Fruit fly (Drosophila melanogaster): ENCODE measurements around the gene mRpL4.

DNA sequence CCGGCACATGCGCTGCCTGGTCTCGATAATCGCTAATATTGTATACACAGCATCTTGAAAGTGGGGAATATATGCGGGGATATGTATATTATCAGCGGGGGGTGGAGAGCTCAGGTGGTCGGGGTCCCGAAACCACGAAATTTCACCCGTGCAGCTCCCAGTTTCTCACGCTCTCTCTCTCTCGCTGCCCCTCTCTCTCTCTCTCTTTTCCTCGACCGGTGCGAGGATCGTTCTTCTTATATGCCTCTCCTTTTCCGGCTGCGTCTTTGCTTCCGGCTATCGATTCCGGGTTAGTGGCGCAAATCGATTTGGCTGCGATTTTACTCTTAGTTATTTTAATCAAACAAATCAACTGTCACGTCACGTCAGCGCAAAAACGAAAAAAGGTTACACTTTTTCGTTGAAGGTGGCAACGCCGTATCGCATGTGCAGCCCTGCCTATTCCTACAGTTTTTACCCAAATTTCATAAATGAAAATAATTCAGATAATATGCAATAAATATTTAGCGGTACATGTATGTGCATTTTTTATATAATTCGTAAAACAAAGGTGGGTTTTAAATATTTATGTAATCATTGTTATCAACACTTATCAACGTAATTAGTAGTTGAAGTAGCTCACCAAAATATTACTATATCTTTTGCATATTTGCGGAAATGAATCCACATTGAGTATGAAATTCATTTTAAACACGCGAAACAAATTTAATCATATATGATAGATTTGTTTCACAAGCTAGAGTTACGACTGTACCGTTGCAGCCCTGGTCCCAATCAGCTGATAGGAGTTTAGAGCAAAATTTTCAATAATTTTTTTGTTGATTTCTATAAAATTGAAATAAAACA, 29.2 kb downstream of the mRpL4 start, which contains the start of the genes heix and CG17328:
- TF ChIP-seq Ets96B (tag; optimal IDR thresholded peaks at IDR 0.05), result peak; percentile 61
- TF ChIP-seq OdsH (GFP tag; optimal IDR thresholded peaks at IDR 0.05), result peak; percentile 77
- no peak for TF ChIP-seq Smox (GFP tag; optimal IDR thresholded peaks at IDR 0.05)
- peak; percentile 91 for TF ChIP-seq Eip78C (GFP tag)
- TF ChIP-seq CG32006 (GFP tag; optimal IDR thresholded peaks at IDR 0.05), result no peak
